Fruit fly (Drosophila melanogaster) whole organism: ENCODE results near the gene CG12535.

Source experiments
- pan ChIP-seq: fragments of >200 bp; optimal IDR thresholded peaks from 2 replicates; lab custom pipeline; 2017
- usp ChIP-seq: fragments of >200 bp; optimal IDR thresholded peaks from 2 replicates; lab custom pipeline; 2017; ENCODE audit warnings: missing biosample characterization, missing genetic modification characterization, mixed read lengths

- TF ChIP-seq usp (GFP tag; lab: Kevin White, UChicago) (no peak), pan (no peak)
Observed at dm6 chrX:3343680-3344079, 105.1 kb downstream of the CG12535 start.
